Fruit fly (Drosophila melanogaster): Measurements from ENCODE around the gene CG13933.

Gene CG13933

dm6 chr3L:1802802-1803201 lies 27.9 kb upstream of the CG13933 start, which contains the start of the genes JTBR and CG42676 (continued):
- TF ChIP-seq CG11398 (GFP tag; optimal IDR thresholded peaks at IDR 0.05), result no peak
- no peak for TF ChIP-seq CG11093 (GFP tag; IDR thresholded peaks at IDR 0.05)
- no peak for TF ChIP-seq Eip74EF (GFP tag; optimal IDR thresholded peaks at IDR 0.05)
- TF ChIP-seq CG7987 (GFP tag; optimal IDR thresholded peaks at IDR 0.05), result no peak
- TF ChIP-seq unc-4 (GFP tag; IDR thresholded peaks at IDR 0.05; ENCODE audit: partially characterized antibody), result no peak; the same call in 1 of the 2 replicates
- no peak for TF ChIP-seq CG7271 (tag; optimal IDR thresholded peaks at IDR 0.05)
- no peak for TF ChIP-seq Ravus (GFP tag; IDR thresholded peaks at IDR 0.05)
- no peak for TF ChIP-seq gcm (GFP tag; optimal IDR thresholded peaks at IDR 0.05)
- no peak for TF ChIP-seq Meics (GFP tag; optimal IDR thresholded peaks at IDR 0.05)
- no peak for TF ChIP-seq cwo (GFP tag; optimal IDR thresholded peaks at IDR 0.05)
- TF ChIP-seq cad (GFP tag; optimal IDR thresholded peaks at IDR 0.05), result peak; percentile 51
- TF ChIP-seq CG2129 (GFP tag; IDR thresholded peaks at IDR 0.05; ENCODE audit: partially characterized antibody), result no peak
- TF ChIP-seq CG15479 (GFP tag; optimal IDR thresholded peaks at IDR 0.05), result no peak
- TF ChIP-seq chif (GFP tag; optimal IDR thresholded peaks at IDR 0.05), result peak in 1 of 2 experiments; percentile 8
- TF ChIP-seq H15 (GFP tag; IDR thresholded peaks at IDR 0.05), result no peak
- TF ChIP-seq CG43689 (GFP tag; IDR thresholded peaks at IDR 0.05), result no peak
- TF ChIP-seq CG11695 (GFP tag; IDR thresholded peaks at IDR 0.05), result no peak
- TF ChIP-seq bab2 (GFP tag; optimal IDR thresholded peaks at IDR 0.05), result no peak
- TF ChIP-seq pb (GFP tag; optimal IDR thresholded peaks at IDR 0.05), result no peak
- no peak for TF ChIP-seq CG17186 (GFP tag; optimal IDR thresholded peaks at IDR 0.05)
- no peak for TF ChIP-seq Aef1 (GFP tag; IDR thresholded peaks at IDR 0.05)
- TF ChIP-seq maf-S (GFP tag; optimal IDR thresholded peaks at IDR 0.05), result no peak
- no peak for TF ChIP-seq bbx (GFP tag; IDR thresholded peaks at IDR 0.05; ENCODE audit: partially characterized antibody)
- TF ChIP-seq vnd (GFP tag; IDR thresholded peaks at IDR 0.05; ENCODE audit: partially characterized antibody), result 0 out of 3 replicates have a peak, but pooled peaks have one; percentile 28
- 0 out of 2 replicates have a peak, but pooled peaks have one; percentile 33 for TF ChIP-seq sna (GFP tag; IDR thresholded peaks at IDR 0.05; ENCODE audit: partially characterized antibody)
- TF ChIP-seq crp (GFP tag; optimal IDR thresholded peaks at IDR 0.05), result peak in 1 of 2 experiments; percentile 52
- TF ChIP-seq bigmax (GFP tag; optimal IDR thresholded peaks at IDR 0.05), result no peak
- TF ChIP-seq CG13123 (GFP tag; optimal IDR thresholded peaks at IDR 0.05), result no peak
- no peak for TF ChIP-seq Lim3 (GFP tag; IDR thresholded peaks at IDR 0.05)
- TF ChIP-seq salm (tag; optimal IDR thresholded peaks at IDR 0.05), result no peak
- peak; percentile 25 for TF ChIP-seq CG30020 (tag; optimal IDR thresholded peaks at IDR 0.05)
- no peak for TF ChIP-seq Oaz (GFP tag; IDR thresholded peaks at IDR 0.05)
- no peak for TF ChIP-seq Doc3 (GFP tag; IDR thresholded peaks at IDR 0.05; ENCODE audit: partially characterized antibody)
- TF ChIP-seq kni (GFP tag; optimal IDR thresholded peaks at IDR 0.05), result no peak
- no peak for TF ChIP-seq aop (GFP tag; IDR thresholded peaks at IDR 0.05)
- no peak for TF ChIP-seq CG1233 (GFP tag; optimal IDR thresholded peaks at IDR 0.05)
- no peak for TF ChIP-seq CG3281 (GFP tag; optimal IDR thresholded peaks at IDR 0.05)
- TF ChIP-seq Sox102F (GFP tag; optimal IDR thresholded peaks at IDR 0.05), result no peak
- TF ChIP-seq CG2712 (tag; optimal IDR thresholded peaks at IDR 0.05), result peak; percentile 52
- no peak for TF ChIP-seq pros (GFP tag; optimal IDR thresholded peaks at IDR 0.05)
- no peak for TF ChIP-seq D19A (tag; optimal IDR thresholded peaks at IDR 0.05)
- TF ChIP-seq ash1 (GFP tag; optimal IDR thresholded peaks at IDR 0.05), result no peak
- TF ChIP-seq CG13296 (GFP tag; optimal IDR thresholded peaks at IDR 0.05), result no peak
- no peak for TF ChIP-seq CG3847 (GFP tag; IDR thresholded peaks at IDR 0.05)
- TF ChIP-seq danr (GFP tag; IDR thresholded peaks at IDR 0.05), result no peak
- no peak for TF ChIP-seq corto (GFP tag; optimal IDR thresholded peaks at IDR 0.05)
- TF ChIP-seq seq (GFP tag; IDR thresholded peaks at IDR 0.05), result no peak
- TF ChIP-seq Max (GFP tag; optimal IDR thresholded peaks at IDR 0.05), result peak; percentile 33
- TF ChIP-seq HLH4C (GFP tag; IDR thresholded peaks at IDR 0.05; ENCODE audit: partially characterized antibody), result no peak
- TF ChIP-seq Nf-YB (GFP tag; optimal IDR thresholded peaks at IDR 0.05), result no peak
